Fruit fly (Drosophila melanogaster) whole organism, embryonic: Measurements from ENCODE around the gene CG14329.
A peak's percentile ranks its signal among the peaks of the same experiment; 100 is the strongest.

Experiments used
- Atf3 ChIP-seq: fragments of 200-800 bp; sonication (Bioruptor generic); optimal IDR thresholded peaks from 3 replicates; lab custom pipeline; 2016; ENCODE audit warnings: missing biosample characterization, missing genetic modification characterization
- B-H2 ChIP-seq: fragments of 200-800 bp; sonication (Bioruptor generic); optimal IDR thresholded peaks from 2 replicates; lab custom pipeline; 2018; ENCODE audit warnings: missing biosample characterization, mild to moderate bottlenecking, missing genetic modification characterization
- BtbVII ChIP-seq: fragments of 200-800 bp; sonication (Bioruptor generic); optimal IDR thresholded peaks from 3 replicates; lab custom pipeline; 2017; ENCODE audit warnings: missing biosample characterization, mild to moderate bottlenecking, missing genetic modification characterization
- CG10565 ChIP-seq: fragments of 200-800 bp; sonication (Bioruptor generic); optimal IDR thresholded peaks from 3 replicates; lab custom pipeline; 2016; ENCODE audit warnings: missing biosample characterization, mild to moderate bottlenecking, missing genetic modification characterization
- CG10959 ChIP-seq: fragments of 200-800 bp; sonication (Bioruptor generic); IDR thresholded peaks from 2 replicates; pipeline ENCODE4 v1.3.6; 2022; ENCODE audit warnings: missing biosample characterization, missing genetic modification characterization
- CG11504 ChIP-seq: fragments of 200-800 bp; sonication (Bioruptor generic); optimal IDR thresholded peaks from 3 replicates; lab custom pipeline; 2019; ENCODE audit warnings: missing biosample characterization, mild to moderate bottlenecking, missing genetic modification characterization, moderate library complexity
- CG12155 ChIP-seq: fragments of 200-800 bp; sonication (Bioruptor generic); optimal IDR thresholded peaks from 3 replicates; lab custom pipeline; 2016; ENCODE audit warnings: missing biosample characterization, missing genetic modification characterization
- CG12236 ChIP-seq: fragments of 200-800 bp; sonication (Bioruptor generic); optimal IDR thresholded peaks from 2 replicates; lab custom pipeline; 2016; ENCODE audit warnings: missing biosample characterization, missing genetic modification characterization
- CG14014 ChIP-seq: fragments of 200-800 bp; sonication (Bioruptor generic); IDR thresholded peaks from 2 replicates; pipeline ENCODE4 v1.3.6; 2022; ENCODE audit warnings: missing biosample characterization, missing genetic modification characterization
- CG15011 ChIP-seq: fragments of 200-800 bp; sonication (Bioruptor generic); optimal IDR thresholded peaks from 3 replicates; lab custom pipeline; 2018; ENCODE audit warnings: missing biosample characterization, mild to moderate bottlenecking, missing genetic modification characterization
- CG1602 ChIP-seq: fragments of 200-800 bp; sonication (Bioruptor generic); optimal IDR thresholded peaks from 3 replicates; lab custom pipeline; 2016; ENCODE audit warnings: missing biosample characterization, missing genetic modification characterization
- CG16863 ChIP-seq: fragments of 200-800 bp; sonication (Bioruptor generic); optimal IDR thresholded peaks from 3 replicates; lab custom pipeline; 2016; ENCODE audit warnings: missing biosample characterization, missing genetic modification characterization
- CG17802 ChIP-seq: fragments of 200-800 bp; sonication (Bioruptor generic); optimal IDR thresholded peaks from 2 replicates; lab custom pipeline; 2018; ENCODE audit warnings: missing biosample characterization, mild to moderate bottlenecking, missing genetic modification characterization, moderate library complexity
- CG1792 ChIP-seq: fragments of 200-800 bp; sonication (Bioruptor generic); optimal IDR thresholded peaks from 2 replicates; lab custom pipeline; 2016; ENCODE audit warnings: missing biosample characterization, missing genetic modification characterization
- CG18599 ChIP-seq: fragments of 200-800 bp; sonication (Bioruptor generic); optimal IDR thresholded peaks from 3 replicates; lab custom pipeline; 2017; ENCODE audit warnings: missing biosample characterization, missing genetic modification characterization, mild to moderate bottlenecking, moderate library complexity, missing genetic modification reagents
- CG42726 ChIP-seq: fragments of 200-800 bp; sonication (Bioruptor generic); IDR thresholded peaks from 2 replicates; pipeline ENCODE4 v1.3.6; 2022; ENCODE audit warnings: missing biosample characterization, missing genetic modification characterization; ENCODE audit not compliant: partially characterized antibody
- CG4617 ChIP-seq: fragments of 200-800 bp; sonication (Bioruptor generic); optimal IDR thresholded peaks from 3 replicates; lab custom pipeline; 2016; ENCODE audit warnings: missing biosample characterization, missing genetic modification characterization, borderline replicate concordance
- CG4854 ChIP-seq: fragments of 200-800 bp; sonication (Bioruptor generic); optimal IDR thresholded peaks from 2 replicates; lab custom pipeline; 2016; ENCODE audit warnings: missing biosample characterization, missing genetic modification characterization, inconsistent platforms
- CG6175 ChIP-seq: fragments of 200-800 bp; sonication (Bioruptor generic); IDR thresholded peaks from 3 replicates; pipeline ENCODE4 v1.3.6; 2022; ENCODE audit warnings: missing biosample characterization, missing genetic modification characterization
- CG6254 ChIP-seq: fragments of 200-800 bp; sonication (Bioruptor generic); optimal IDR thresholded peaks from 3 replicates; lab custom pipeline; 2017; ENCODE audit warnings: mild to moderate bottlenecking, missing biosample characterization, missing genetic modification reagents, missing genetic modification characterization
- CG6683 ChIP-seq: fragments of 200-800 bp; sonication (Bioruptor generic); optimal IDR thresholded peaks from 2 replicates; lab custom pipeline; 2017; ENCODE audit warnings: missing biosample characterization, mild to moderate bottlenecking, missing genetic modification characterization, missing genetic modification reagents
- CG7372 ChIP-seq: fragments of 200-800 bp; sonication (Bioruptor generic); IDR thresholded peaks from 2 replicates; pipeline ENCODE4 v1.3.6; 2022; ENCODE audit warnings: missing biosample characterization, missing genetic modification characterization
- CG9437 ChIP-seq: fragments of 200-800 bp; sonication (Bioruptor generic); optimal IDR thresholded peaks from 2 replicates; lab custom pipeline; 2018; ENCODE audit warnings: missing biosample characterization, mild to moderate bottlenecking, missing genetic modification characterization
- Camta ChIP-seq: fragments of 200-800 bp; sonication (Bioruptor generic); optimal IDR thresholded peaks from 2 replicates; lab custom pipeline; 2016; ENCODE audit warnings: missing biosample characterization, missing genetic modification characterization
- CoRest ChIP-seq: fragments of 200-800 bp; sonication (Bioruptor generic); optimal IDR thresholded peaks from 3 replicates; lab custom pipeline; 2018; ENCODE audit warnings: missing biosample characterization, mild to moderate bottlenecking, missing genetic modification characterization, moderate library complexity
- Dad ChIP-seq: fragments of 200-800 bp; sonication (Bioruptor generic); optimal IDR thresholded peaks from 3 replicates; lab custom pipeline; 2016; ENCODE audit warnings: missing biosample characterization, missing genetic modification characterization
- Doc2 ChIP-seq: fragments of 200-800 bp; sonication (Bioruptor generic); IDR thresholded peaks from 2 replicates; pipeline ENCODE4 v1.3.6; 2022; ENCODE audit warnings: missing biosample characterization, missing genetic modification characterization
- Ets65A ChIP-seq: fragments of 200-800 bp; sonication (Bioruptor generic); peaks from one replicate; lab custom pipeline; 2016; ENCODE audit warnings: missing biosample characterization, missing genetic modification characterization
- HmgD ChIP-seq: fragments of 200-800 bp; sonication (Bioruptor generic); optimal IDR thresholded peaks from 3 replicates; lab custom pipeline; 2016; ENCODE audit warnings: missing biosample characterization, missing genetic modification characterization
- Max ChIP-seq: fragments of 200-800 bp; sonication (Bioruptor generic); optimal IDR thresholded peaks from 2 replicates; lab custom pipeline; 2016; ENCODE audit warnings: missing biosample characterization, mild to moderate bottlenecking, missing genetic modification characterization
- PHDP ChIP-seq: fragments of 200-800 bp; sonication (Bioruptor generic); optimal IDR thresholded peaks from 3 replicates; lab custom pipeline; 2018; ENCODE audit warnings: missing biosample characterization, mild to moderate bottlenecking, missing genetic modification characterization, moderate library complexity
- Stat92E ChIP-seq, 3 experiments: fragments of >200 bp in 2 of 3; fragments of 200-800 bp in 1 of 3; sonication (Bioruptor generic) in 1 of 3; optimal IDR thresholded peaks; 2 replicates each; lab custom pipeline; 2017 to 2019; ENCODE audit warnings: missing biosample characterization in 3 of 3, missing genetic modification characterization in 3 of 3, mild to moderate bottlenecking in 1 of 3, moderate library complexity in 1 of 3
- YL-1 ChIP-seq: fragments of 200-800 bp; sonication (Bioruptor generic); optimal IDR thresholded peaks from 3 replicates; lab custom pipeline; 2017; ENCODE audit warnings: missing biosample characterization, mild to moderate bottlenecking, missing genetic modification characterization
- ara ChIP-seq: fragments of 200-800 bp; sonication (Bioruptor generic); IDR thresholded peaks from 2 replicates; pipeline ENCODE4 v1.3.6; 2022; ENCODE audit warnings: missing biosample characterization, missing genetic modification characterization
- crc ChIP-seq: fragments of 200-800 bp; sonication (Bioruptor generic); optimal IDR thresholded peaks from 2 replicates; lab custom pipeline; 2016; ENCODE audit warnings: missing biosample characterization, missing genetic modification characterization
- danr ChIP-seq: fragments of 200-800 bp; sonication (Bioruptor generic); IDR thresholded peaks from 2 replicates; pipeline ENCODE4 v1.3.6; 2022; ENCODE audit warnings: missing biosample characterization, missing genetic modification characterization
- fd96Cb ChIP-seq: fragments of 200-800 bp; sonication (Bioruptor generic); optimal IDR thresholded peaks from 2 replicates; lab custom pipeline; 2018; ENCODE audit warnings: missing biosample characterization, mild to moderate bottlenecking, missing genetic modification characterization, moderate library complexity
- fu2 ChIP-seq: fragments of 200-800 bp; sonication (Bioruptor generic); optimal IDR thresholded peaks from 2 replicates; lab custom pipeline; 2016; ENCODE audit warnings: missing biosample characterization, missing genetic modification characterization
- gcm2 ChIP-seq: fragments of 200-800 bp; sonication (Bioruptor generic); optimal IDR thresholded peaks from 2 replicates; lab custom pipeline; 2016; ENCODE audit warnings: missing biosample characterization, missing genetic modification characterization
- h ChIP-seq: fragments of >200 bp; optimal IDR thresholded peaks from 2 replicates; lab custom pipeline; 2017
- lmd ChIP-seq: fragments of 200-800 bp; sonication (Bioruptor generic); IDR thresholded peaks from 2 replicates; pipeline ENCODE4 v1.3.6; 2022; ENCODE audit warnings: missing biosample characterization, missing genetic modification characterization
- mam ChIP-seq: fragments of 200-800 bp; sonication (Bioruptor generic); optimal IDR thresholded peaks from 3 replicates; lab custom pipeline; 2016; ENCODE audit warnings: missing biosample characterization, missing genetic modification characterization
- mirr ChIP-seq: fragments of 200-800 bp; sonication (Bioruptor generic); optimal IDR thresholded peaks from 3 replicates; lab custom pipeline; 2018; ENCODE audit warnings: missing biosample characterization, mild to moderate bottlenecking, missing genetic modification characterization
- nau ChIP-seq: fragments of 200-800 bp; sonication (Bioruptor generic); optimal IDR thresholded peaks from 3 replicates; lab custom pipeline; 2017; ENCODE audit warnings: missing biosample characterization, mild to moderate bottlenecking, missing genetic modification characterization, missing genetic modification reagents
- nerfin-1 ChIP-seq: fragments of 200-800 bp; sonication (Bioruptor generic); optimal IDR thresholded peaks from 3 replicates; lab custom pipeline; 2019; ENCODE audit warnings: missing biosample characterization, mild to moderate bottlenecking, missing genetic modification characterization, moderate library complexity
- odd ChIP-seq: fragments of 200-800 bp; sonication (Bioruptor generic); optimal IDR thresholded peaks from 2 replicates; lab custom pipeline; 2017; ENCODE audit warnings: missing biosample characterization, mild to moderate bottlenecking, missing genetic modification characterization
- schlank ChIP-seq: fragments of 200-800 bp; sonication (Bioruptor generic); optimal IDR thresholded peaks from 2 replicates; lab custom pipeline; 2018; ENCODE audit warnings: missing biosample characterization, mild to moderate bottlenecking, missing genetic modification characterization
- sim ChIP-seq: fragments of 200-800 bp; sonication (Bioruptor generic); IDR thresholded peaks from 2 replicates; pipeline ENCODE4 v1.3.6; 2022; ENCODE audit warnings: missing biosample characterization, missing genetic modification characterization
- so ChIP-seq: fragments of 200-800 bp; sonication (Bioruptor generic); IDR thresholded peaks from 3 replicates; pipeline ENCODE4 v1.3.6; 2022; ENCODE audit warnings: missing biosample characterization, missing genetic modification characterization
- tx ChIP-seq: fragments of 200-800 bp; sonication (Bioruptor generic); optimal IDR thresholded peaks from 2 replicates; lab custom pipeline; 2016; ENCODE audit warnings: missing biosample characterization, missing genetic modification characterization

CG14329 gene

dm6 chr3R:17617121-17617975 is 8.2 kb downstream of the CG14329 start (continued):
- TF ChIP-seq Max (GFP tag; lab: Kevin White, UChicago), result no peak
- TF ChIP-seq Dad (GFP tag; lab: Kevin White, UChicago), result no peak
- no peak for TF ChIP-seq CG15011
- TF ChIP-seq mirr (GFP tag; lab: Kevin White, UChicago), result no peak
- TF ChIP-seq Doc2 (GFP tag; lab: Robert Waterston, UW), result no peak
- TF ChIP-seq lmd, result peak; percentile 14; the same call in 1 of the 2 replicates
- peak; percentile 30 for TF ChIP-seq PHDP (tag; lab: Kevin White, UChicago)
- no peak for TF ChIP-seq CG18599 (GFP tag; lab: Kevin White, UChicago)
- TF ChIP-seq Atf3, result no peak
- TF ChIP-seq CG6175 (GFP tag; lab: Robert Waterston, UW), result no peak
- TF ChIP-seq gcm2, result no peak
- TF ChIP-seq sim (GFP tag; lab: Robert Waterston, UW), result no peak
- no peak for TF ChIP-seq CG10565 (GFP tag; lab: Kevin White, UChicago)
- no peak for TF ChIP-seq CG14014 (GFP tag; lab: Robert Waterston, UW)
- no peak for TF ChIP-seq CG1792
- TF ChIP-seq CG7372 (GFP tag; lab: Robert Waterston, UW), result no peak
- peak; percentile 20 for TF ChIP-seq nau (GFP tag; lab: Kevin White, UChicago)
- TF ChIP-seq tx, result no peak
- no peak for TF ChIP-seq h (lab: Kevin White, UChicago)
- no peak for TF ChIP-seq YL-1
- peak; percentile 84 for TF ChIP-seq CG42726 (GFP tag; lab: Robert Waterston, UW)
- no peak for TF ChIP-seq CG4854 (GFP tag; lab: Kevin White, UChicago)
- no peak for TF ChIP-seq danr (GFP tag; lab: Robert Waterston, UW)
- peak; percentile 46; the same call in 2 of the 3 replicates for TF ChIP-seq so
- TF ChIP-seq CG4617 (GFP tag; lab: Kevin White, UChicago), result no peak
- TF ChIP-seq Camta (GFP tag; lab: Kevin White, UChicago), result no peak
- no peak for TF ChIP-seq CG12155 (GFP tag; lab: Kevin White, UChicago)
- peak in 1 of 3 experiments; percentile 71 for TF ChIP-seq Stat92E (GFP tag; optimal IDR thresholded peaks at IDR 0.05; lab: Kevin White, UChicago)
- TF ChIP-seq CG9437 (GFP tag; lab: Kevin White, UChicago), result no peak
- TF ChIP-seq CG11504, result peak; percentile 4
- TF ChIP-seq fd96Cb, result no peak
- TF ChIP-seq schlank (tag; lab: Kevin White, UChicago), result no peak
- TF ChIP-seq CG12236 (GFP tag; lab: Kevin White, UChicago), result no peak
- TF ChIP-seq BtbVII (GFP tag; lab: Kevin White, UChicago), result no peak
- TF ChIP-seq Ets65A (GFP tag; lab: Kevin White, UChicago), result peak; percentile 93
- no peak; the same call in 1 of the 2 replicates for TF ChIP-seq CG10959 (GFP tag; lab: Robert Waterston, UW)
- no peak for TF ChIP-seq crc
- no peak for TF ChIP-seq nerfin-1 (tag; lab: Kevin White, UChicago)
- TF ChIP-seq CoRest (tag; lab: Kevin White, UChicago), result no peak
- TF ChIP-seq ara (GFP tag; lab: Robert Waterston, UW), result no peak
- no peak for TF ChIP-seq CG16863 (GFP tag; lab: Kevin White, UChicago)
- no peak for TF ChIP-seq CG6683 (GFP tag; lab: Kevin White, UChicago)
- no peak for TF ChIP-seq odd (GFP tag; lab: Kevin White, UChicago)
- TF ChIP-seq B-H2 (GFP tag; lab: Kevin White, UChicago), result no peak
- TF ChIP-seq fu2 (GFP tag; lab: Kevin White, UChicago), result no peak
- TF ChIP-seq mam (GFP tag; lab: Kevin White, UChicago), result peak; percentile 10
- no peak for TF ChIP-seq CG1602
- TF ChIP-seq CG17802, result no peak
- peak; percentile 30 for TF ChIP-seq CG6254
- TF ChIP-seq HmgD, result peak; percentile 28
